2 fruit fly cellular contexts compared by ENCODE assay signal in the genomic region with DNA sequence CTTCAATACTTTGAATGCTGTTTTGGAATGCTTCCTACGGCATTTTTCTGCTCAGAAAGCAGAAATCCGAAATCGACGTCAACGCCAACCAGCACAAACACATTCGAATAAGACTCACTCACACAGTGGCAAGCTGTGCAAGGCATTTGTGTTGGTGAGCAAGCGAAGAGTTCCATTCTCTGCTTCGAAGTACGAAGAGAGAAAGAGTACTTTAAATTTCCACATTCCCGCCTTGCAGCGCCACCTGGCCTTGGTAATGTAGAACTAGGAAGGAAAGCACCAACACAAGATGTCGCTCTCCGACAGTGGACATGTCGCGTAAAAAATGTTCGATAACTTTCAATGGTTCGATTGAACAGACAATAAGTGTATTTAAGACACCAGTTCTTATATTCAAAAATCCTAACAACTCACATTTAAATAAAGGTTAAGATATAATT.
TF ChIP-seq lines count a peak whose summit lies in the region.

No protein-coding gene starts in this region.

TF ChIP-seq in whole organism, embryonic, 481 proteins besides CTCF, POLR2A, EP300 and RAD21 (continued from another document and continues in another):
- TF ChIP-seq CG12659 (GFP tag; optimal IDR thresholded peaks at IDR 0.05; lab: Kevin White, UChicago): no peak
- TF ChIP-seq cg (GFP tag; optimal IDR thresholded peaks at IDR 0.05; lab: Kevin White, UChicago): peak; percentile 93
- peak; percentile 40 for TF ChIP-seq bab2 (GFP tag; optimal IDR thresholded peaks at IDR 0.05; lab: Kevin White, UChicago)
- TF ChIP-seq slbo (GFP tag; IDR thresholded peaks at IDR 0.05; lab: Robert Waterston, UW): no peak
- no peak for TF ChIP-seq gsb (GFP tag; IDR thresholded peaks at IDR 0.05; lab: Robert Waterston, UW)
- TF ChIP-seq CG13424 (tag; optimal IDR thresholded peaks at IDR 0.05; lab: Kevin White, UChicago): no peak
- peak; percentile 58 for TF ChIP-seq mam (GFP tag; optimal IDR thresholded peaks at IDR 0.05; lab: Kevin White, UChicago)
- TF ChIP-seq CG14014 (GFP tag; IDR thresholded peaks at IDR 0.05; lab: Robert Waterston, UW): no peak
- no peak for TF ChIP-seq CG11695 (GFP tag; IDR thresholded peaks at IDR 0.05; lab: Robert Waterston, UW)
- TF ChIP-seq croc (GFP tag; conservative IDR thresholded peaks at IDR 0.05; lab: Robert Waterston, UW): peak; percentile 20; the same call in 2 of the 3 replicates
- TF ChIP-seq salm (tag; optimal IDR thresholded peaks at IDR 0.05; lab: Kevin White, UChicago): no peak
- TF ChIP-seq CG6254 (GFP tag; optimal IDR thresholded peaks at IDR 0.05; lab: Kevin White, UChicago): peak; percentile 82
- TF ChIP-seq CG9876 (GFP tag; optimal IDR thresholded peaks at IDR 0.05; lab: Kevin White, UChicago): peak; percentile 2
- peak; percentile 39; the same call in 1 of the 2 replicates for TF ChIP-seq crol (GFP tag; IDR thresholded peaks at IDR 0.05; lab: Robert Waterston, UW)
- TF ChIP-seq slp2 (GFP tag; optimal IDR thresholded peaks at IDR 0.05; lab: Kevin White, UChicago): peak; percentile 16
- TF ChIP-seq CG32532 (GFP tag; IDR thresholded peaks at IDR 0.05; lab: Robert Waterston, UW): peak; percentile 80; the same call in 1 of the 2 replicates
- no peak; the same call in 2 of the 3 replicates for TF ChIP-seq Dbx (GFP tag; IDR thresholded peaks at IDR 0.05; lab: Robert Waterston, UW)
- no peak for TF ChIP-seq CG10321 (GFP tag; IDR thresholded peaks at IDR 0.05; lab: Robert Waterston, UW)
- TF ChIP-seq CG17912 (GFP tag; optimal IDR thresholded peaks at IDR 0.05; lab: Kevin White, UChicago): peak; percentile 61
- peak; percentile 74 for TF ChIP-seq Ptx1 (GFP tag; IDR thresholded peaks at IDR 0.05; lab: Robert Waterston, UW)
- TF ChIP-seq zen (tag; optimal IDR thresholded peaks at IDR 0.05; lab: Kevin White, UChicago): peak; percentile 73
- TF ChIP-seq bcd (GFP tag; optimal IDR thresholded peaks at IDR 0.05; lab: Kevin White, UChicago): no peak
- no peak for TF ChIP-seq Kr (GFP tag; optimal IDR thresholded peaks at IDR 0.05; lab: Kevin White, UChicago)
- TF ChIP-seq CG42726 (GFP tag; IDR thresholded peaks at IDR 0.05; lab: Robert Waterston, UW; ENCODE audit: partially characterized antibody): peak; percentile 69
- peak; percentile 14; the same call in 1 of the 2 replicates for TF ChIP-seq esg (GFP tag; conservative IDR thresholded peaks at IDR 0.05; lab: Robert Waterston, UW)
- no peak for TF ChIP-seq Optix (GFP tag; IDR thresholded peaks at IDR 0.05; lab: Robert Waterston, UW)
- TF ChIP-seq wdn (GFP tag; IDR thresholded peaks at IDR 0.05; lab: Robert Waterston, UW): no peak
- no peak for TF ChIP-seq unpg (GFP tag; optimal IDR thresholded peaks at IDR 0.05; lab: Kevin White, UChicago)
- peak; percentile 100 for TF ChIP-seq CG3163 (GFP tag; optimal IDR thresholded peaks at IDR 0.05; lab: Kevin White, UChicago)
- no peak for TF ChIP-seq CG10462 (GFP tag; optimal IDR thresholded peaks at IDR 0.05; lab: Kevin White, UChicago)
- TF ChIP-seq Antp (GFP tag; optimal IDR thresholded peaks at IDR 0.05; lab: Kevin White, UChicago): peak; percentile 60
- peak; percentile 30 for TF ChIP-seq CG2120 (GFP tag; optimal IDR thresholded peaks at IDR 0.05; lab: Kevin White, UChicago)
- no peak for TF ChIP-seq CG18599 (GFP tag; optimal IDR thresholded peaks at IDR 0.05; lab: Kevin White, UChicago)
- no peak for TF ChIP-seq disco-r (GFP tag; optimal IDR thresholded peaks at IDR 0.05; lab: Kevin White, UChicago)
- peak; percentile 40 for TF ChIP-seq Sry-δ (GFP tag; optimal IDR thresholded peaks at IDR 0.05; lab: Kevin White, UChicago)
- TF ChIP-seq sens (GFP tag; lab: Kevin White, UChicago): peak; percentile 60
- TF ChIP-seq tin (GFP tag; optimal IDR thresholded peaks at IDR 0.05; lab: Kevin White, UChicago): no peak
- TF ChIP-seq seq (GFP tag; IDR thresholded peaks at IDR 0.05; lab: Robert Waterston, UW): peak; percentile 45; the same call in 1 of the 2 replicates
- TF ChIP-seq gro (GFP tag; optimal IDR thresholded peaks at IDR 0.05; lab: Kevin White, UChicago): no peak
- peak; percentile 10 for TF ChIP-seq NC2α (GFP tag; optimal IDR thresholded peaks at IDR 0.05; lab: Kevin White, UChicago)
- no peak for TF ChIP-seq stc (GFP tag; IDR thresholded peaks at IDR 0.05; lab: Robert Waterston, UW)
- no peak for TF ChIP-seq CkIIα-i1 (GFP tag; IDR thresholded peaks at IDR 0.05; lab: Robert Waterston, UW)
- no peak for TF ChIP-seq repo (GFP tag; optimal IDR thresholded peaks at IDR 0.05; lab: Kevin White, UChicago)
- peak; percentile 17 for TF ChIP-seq Ets97D (GFP tag; optimal IDR thresholded peaks at IDR 0.05; lab: Kevin White, UChicago)
- no peak for TF ChIP-seq al (GFP tag; IDR thresholded peaks at IDR 0.05; lab: Robert Waterston, UW)
- TF ChIP-seq H15 (GFP tag; IDR thresholded peaks at IDR 0.05; lab: Robert Waterston, UW): peak; percentile 59; the same call in 2 of the 3 replicates
- no peak for TF ChIP-seq CG10565 (GFP tag; optimal IDR thresholded peaks at IDR 0.05; lab: Kevin White, UChicago)
- TF ChIP-seq pita (GFP tag; optimal IDR thresholded peaks at IDR 0.05; lab: Kevin White, UChicago): peak; percentile 12
- peak; percentile 43 for TF ChIP-seq p53 (GFP tag; optimal IDR thresholded peaks at IDR 0.05; lab: Kevin White, UChicago)
- TF ChIP-seq Aef1 (GFP tag; IDR thresholded peaks at IDR 0.05; lab: Robert Waterston, UW): no peak; the same call in 2 of the 3 replicates
- TF ChIP-seq Atf3 (GFP tag; optimal IDR thresholded peaks at IDR 0.05; lab: Kevin White, UChicago): peak; percentile 11
- peak; percentile 12 for TF ChIP-seq CG2116 (GFP tag; optimal IDR thresholded peaks at IDR 0.05; lab: Kevin White, UChicago)
- TF ChIP-seq Dref (GFP tag; IDR thresholded peaks at IDR 0.05; lab: Robert Waterston, UW): peak; percentile 60
- peak; percentile 21; the same call in 1 of the 2 replicates for TF ChIP-seq CG1024 (GFP tag; IDR thresholded peaks at IDR 0.05; lab: Robert Waterston, UW)
- no peak for TF ChIP-seq CG18011 (GFP tag; optimal IDR thresholded peaks at IDR 0.05; lab: Kevin White, UChicago)
- TF ChIP-seq Med (GFP tag; lab: Kevin White, UChicago): peak; percentile 98
- TF ChIP-seq NC2β (GFP tag; optimal IDR thresholded peaks at IDR 0.05; lab: Kevin White, UChicago): peak; percentile 49
- TF ChIP-seq CG5245 (GFP tag; optimal IDR thresholded peaks at IDR 0.05; lab: Kevin White, UChicago): peak; percentile 64
- no peak for TF ChIP-seq Meics (GFP tag; optimal IDR thresholded peaks at IDR 0.05; lab: Kevin White, UChicago)
- TF ChIP-seq danr (GFP tag; IDR thresholded peaks at IDR 0.05; lab: Robert Waterston, UW): no peak
- no peak for TF ChIP-seq CG7357 (GFP tag; IDR thresholded peaks at IDR 0.05; lab: Robert Waterston, UW)
- peak; percentile 65 to 74 for TF ChIP-seq Trl (optimal IDR thresholded peaks at IDR 0.05; lab: Kevin White, UChicago)
- TF ChIP-seq Trl (GFP tag; optimal IDR thresholded peaks at IDR 0.05; lab: Kevin White, UChicago): no peak
- 0 out of 2 replicates have a peak, but pooled peaks have one; percentile 45 for TF ChIP-seq dati (GFP tag; IDR thresholded peaks at IDR 0.05; lab: Robert Waterston, UW)

TF ChIP-seq in whole organism, prepupa, 60 proteins besides CTCF, POLR2A, EP300 and RAD21 (continued from another document):
- TF ChIP-seq Gug (GFP tag; IDR thresholded peaks at IDR 0.05; lab: Robert Waterston, UW) (no peak), cyc (GFP tag; optimal IDR thresholded peaks at IDR 0.05; lab: Kevin White, UChicago) (peak; percentile 35), Hr4 (GFP tag; optimal IDR thresholded peaks at IDR 0.05; lab: Kevin White, UChicago) (no peak), dac (GFP tag; optimal IDR thresholded peaks at IDR 0.05; lab: Kevin White, UChicago) (no peak), Met (GFP tag; optimal IDR thresholded peaks at IDR 0.05; lab: Kevin White, UChicago) (peak; percentile 16), dsx (GFP tag; optimal IDR thresholded peaks at IDR 0.05; lab: Kevin White, UChicago; ENCODE audit: poor library complexity, severe bottlenecking) (peak; percentile 80), fd85E (GFP tag; optimal IDR thresholded peaks at IDR 0.05; lab: Kevin White, UChicago) (no peak)
